Worm (Caenorhabditis elegans): ENCODE results near the gene W05H9.2.

W05H9.2 gene

ce11 chrX:6292143-6292542 lies 25.3 kb downstream of the W05H9.2 start (continued):
- TF ChIP-seq nhr-232 (tag; optimal IDR thresholded peaks at IDR 0.05) (peak; percentile 88), sox-2 (GFP tag; IDR thresholded peaks at IDR 0.05) (peak; percentile 89), ttx-3 (tag; optimal IDR thresholded peaks at IDR 0.05) (peak; percentile 91), ceh-31 (tag; optimal IDR thresholded peaks at IDR 0.05) (peak; percentile 80), unc-3 (GFP tag; conservative IDR thresholded peaks at IDR 0.05) (peak; percentile 97), unc-3 (tag; optimal IDR thresholded peaks at IDR 0.05) (peak; percentile 94), madf-2 (tag; optimal IDR thresholded peaks at IDR 0.05) (peak; percentile 82), che-1 (tag; optimal IDR thresholded peaks at IDR 0.05) (peak; percentile 91), ref-2 (tag; optimal IDR thresholded peaks at IDR 0.05) (peak; percentile 78), fkh-6 (tag; optimal IDR thresholded peaks at IDR 0.05) (peak; percentile 88), pha-2 (tag; optimal IDR thresholded peaks at IDR 0.05) (peak; percentile 76), rnt-1 (tag; optimal IDR thresholded peaks at IDR 0.05) (peak; percentile 76), ceh-18 (tag; optimal IDR thresholded peaks at IDR 0.05) (peak; percentile 71), C38D4.7 (GFP tag; optimal IDR thresholded peaks at IDR 0.05) (peak; percentile 89), K02D7.2 (tag; optimal IDR thresholded peaks at IDR 0.05) (peak; percentile 91), Y22D7AL.16 (tag; optimal IDR thresholded peaks at IDR 0.05) (peak; percentile 86), ceh-22 (tag; optimal IDR thresholded peaks at IDR 0.05) (no peak), pros-1 (tag; optimal IDR thresholded peaks at IDR 0.05) (no peak), dmd-4 (tag; optimal IDR thresholded peaks at IDR 0.05; ENCODE audit: borderline replicate concordance) (peak; percentile 73), lim-6 (tag; optimal IDR thresholded peaks at IDR 0.05) (peak; percentile 81), ceh-6 (GFP tag; optimal IDR thresholded peaks at IDR 0.05) (peak; percentile 87), ets-4 (tag; optimal IDR thresholded peaks at IDR 0.05) (peak; percentile 54), eyg-1 (tag; optimal IDR thresholded peaks at IDR 0.05) (peak; percentile 93), mec-3 (tag; optimal IDR thresholded peaks at IDR 0.05; ENCODE audit: borderline replicate concordance) (no peak), pqm-1 (tag; optimal IDR thresholded peaks at IDR 0.05) (no peak), ceh-9 (tag; optimal IDR thresholded peaks at IDR 0.05) (peak; percentile 86), tbx-2 (tag; optimal IDR thresholded peaks at IDR 0.05) (peak; percentile 92), unc-86 (tag; optimal IDR thresholded peaks at IDR 0.05) (peak; percentile 93), hlh-6 (tag; optimal IDR thresholded peaks at IDR 0.05) (peak; percentile 93), sdc-2 (tag; optimal IDR thresholded peaks at IDR 0.05) (peak; percentile 95), hlh-13 (GFP tag; optimal IDR thresholded peaks at IDR 0.05) (peak; percentile 61), ceh-19 (GFP tag; optimal IDR thresholded peaks at IDR 0.05) (peak; percentile 92), fkh-10 (GFP tag; optimal IDR thresholded peaks at IDR 0.05) (no peak), lin-11 (tag; optimal IDR thresholded peaks at IDR 0.05) (peak; percentile 85), syd-9 (tag; optimal IDR thresholded peaks at IDR 0.05) (peak; percentile 88), unc-42 (tag; optimal IDR thresholded peaks at IDR 0.05) (peak; percentile 51), nhr-11 (tag; optimal IDR thresholded peaks at IDR 0.05) (no peak), ceh-34 (tag; optimal IDR thresholded peaks at IDR 0.05) (peak; percentile 90), K09A11.1 (tag; optimal IDR thresholded peaks at IDR 0.05; ENCODE audit: insufficient read depth) (peak; percentile 70), fax-1 (tag; optimal IDR thresholded peaks at IDR 0.05) (peak; percentile 88)

DNA sequence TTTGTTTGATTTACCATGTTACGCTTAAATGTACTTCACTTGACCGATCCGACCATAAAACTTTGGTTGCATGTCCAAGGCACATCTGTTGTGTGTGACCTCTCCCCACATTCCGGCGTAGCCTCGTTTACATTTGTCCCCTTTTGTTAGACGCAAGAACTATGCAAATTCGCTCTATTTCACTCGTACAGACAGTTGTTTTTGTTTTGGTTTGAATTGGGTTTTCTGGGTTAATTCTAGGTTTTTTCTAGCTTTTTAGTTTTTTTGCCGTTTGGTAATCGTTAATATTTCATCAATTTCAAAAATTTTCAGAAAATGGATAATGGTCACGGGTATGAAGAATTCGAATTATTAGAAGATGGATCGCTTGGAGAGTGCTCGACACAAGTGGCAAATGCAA lies 26.0 kb downstream of the W05H9.2 start, which contains the start of gene mom-1:
Gene mom-1 (plus strand): TSS at position 301 of the 400 bp plus-strand sequence.
- TF ChIP-seq unc-42 (tag; optimal IDR thresholded peaks at IDR 0.05) (no peak), madf-2 (tag; optimal IDR thresholded peaks at IDR 0.05) (no peak), sox-2 (GFP tag; IDR thresholded peaks at IDR 0.05) (no peak), elt-2 (tag; optimal IDR thresholded peaks at IDR 0.05) (no peak), tbx-2 (tag; optimal IDR thresholded peaks at IDR 0.05) (no peak)

DNA sequence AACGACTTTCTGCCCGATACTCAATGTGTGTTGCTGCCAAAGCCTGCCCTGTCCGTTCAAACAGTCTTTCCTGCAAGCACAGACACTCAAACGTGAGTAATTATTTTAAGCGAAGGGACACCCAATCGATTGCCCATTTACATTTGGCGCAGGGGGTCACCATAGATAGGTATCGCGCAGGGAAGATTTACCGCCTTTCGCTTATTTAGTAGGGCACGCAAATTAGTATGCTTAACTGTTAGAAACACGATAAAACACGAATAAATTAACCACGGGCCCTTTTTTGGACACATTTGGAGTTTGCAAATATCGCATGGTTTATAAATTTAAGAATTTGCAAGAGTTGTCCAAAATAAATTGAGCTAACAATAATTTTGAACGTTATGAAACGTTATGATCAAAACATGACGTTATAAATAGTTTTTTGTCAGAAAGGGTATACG lies 29.6 kb downstream of the W05H9.2 start:
- peak; percentile 98 for TF ChIP-seq ceh-31 (tag; optimal IDR thresholded peaks at IDR 0.05)
- TF ChIP-seq pros-1 (tag; optimal IDR thresholded peaks at IDR 0.05): peak; percentile 91
- peak; percentile 73 for TF ChIP-seq fkh-6 (tag; optimal IDR thresholded peaks at IDR 0.05)
- TF ChIP-seq che-1 (tag; optimal IDR thresholded peaks at IDR 0.05): no peak
- TF ChIP-seq odd-2 (tag; optimal IDR thresholded peaks at IDR 0.05): peak; percentile 8
- TF ChIP-seq nfya-1 (tag; optimal IDR thresholded peaks at IDR 0.05): peak; percentile 98
- TF ChIP-seq K09A11.1 (tag; optimal IDR thresholded peaks at IDR 0.05; ENCODE audit: insufficient read depth): peak; percentile 92
- TF ChIP-seq unc-3 (GFP tag; conservative IDR thresholded peaks at IDR 0.05): 0 out of 2 replicates have a peak, but pooled peaks have one; percentile 27
- TF ChIP-seq unc-3 (tag; optimal IDR thresholded peaks at IDR 0.05): peak; percentile 76
- TF ChIP-seq ceh-6 (GFP tag; optimal IDR thresholded peaks at IDR 0.05): peak; percentile 66
- peak; percentile 93 for TF ChIP-seq ceh-2 (tag; optimal IDR thresholded peaks at IDR 0.05)
- TF ChIP-seq sox-2 (GFP tag; IDR thresholded peaks at IDR 0.05): peak; percentile 64
- TF ChIP-seq ceh-45 (GFP tag; IDR thresholded peaks at IDR 0.05): peak; percentile 63; the same call in 1 of the 2 replicates
- TF ChIP-seq C38D4.7 (GFP tag; optimal IDR thresholded peaks at IDR 0.05): peak; percentile 21
- no peak for TF ChIP-seq pha-4 (tag; optimal IDR thresholded peaks at IDR 0.05)
- peak; percentile 98 for TF ChIP-seq unc-42 (tag; optimal IDR thresholded peaks at IDR 0.05)
- TF ChIP-seq ceh-22 (tag; optimal IDR thresholded peaks at IDR 0.05): peak; percentile 92
- peak; percentile 71 for TF ChIP-seq hlh-6 (tag; optimal IDR thresholded peaks at IDR 0.05)
- TF ChIP-seq ets-4 (tag; optimal IDR thresholded peaks at IDR 0.05): peak; percentile 80
- peak; percentile 96 for TF ChIP-seq rnt-1 (tag; optimal IDR thresholded peaks at IDR 0.05)
- TF ChIP-seq Y22D7AL.16 (tag; optimal IDR thresholded peaks at IDR 0.05): no peak
- TF ChIP-seq pax-1 (tag; optimal IDR thresholded peaks at IDR 0.05): peak; percentile 93

Measured in whole organism, late embryonic.